Worm (Caenorhabditis elegans) whole organism, late embryonic: ENCODE results near the gene nhr-252.

Experiments
- Y22D7AL.16 ChIP-seq: sonication (generic microtip); optimal IDR thresholded peaks from 2 replicates; lab custom pipeline; 2016; ENCODE audit warnings: missing genetic modification characterization, missing compliant biosample characterization
- ama-1 ChIP-seq: fragments of 150-350 bp; optimal IDR thresholded peaks from 2 replicates; lab custom pipeline; 2014
- ceh-2 ChIP-seq: sonication (generic microtip); optimal IDR thresholded peaks from 2 replicates; lab custom pipeline; 2016; ENCODE audit warnings: missing genotype, missing genetic modification characterization, missing compliant biosample characterization
- ceh-6 ChIP-seq: fragments of 200-800 bp; sonication (Bioruptor generic); optimal IDR thresholded peaks from 2 replicates; lab custom pipeline; 2018; ENCODE audit warnings: mild to moderate bottlenecking, missing genetic modification characterization, missing compliant biosample characterization
- dve-1 ChIP-seq: sonication (generic microtip); optimal IDR thresholded peaks from 2 replicates; lab custom pipeline; 2017; ENCODE audit warnings: antibody characterized with exemption, mild to moderate bottlenecking, missing genetic modification characterization, missing compliant biosample characterization
- hlh-30 ChIP-seq: sonication (generic microtip); optimal IDR thresholded peaks from 2 replicates; lab custom pipeline; 2017; ENCODE audit warnings: antibody characterized with exemption, missing genetic modification characterization, missing compliant biosample characterization; ENCODE audit not compliant: insufficient read depth
- lim-6 ChIP-seq: sonication (generic microtip); optimal IDR thresholded peaks from 2 replicates; lab custom pipeline; 2016; ENCODE audit warnings: missing genetic modification characterization, missing compliant biosample characterization
- nfya-1 ChIP-seq: sonication (generic microtip); optimal IDR thresholded peaks from 2 replicates; lab custom pipeline; 2017; ENCODE audit warnings: missing genetic modification characterization, mild to moderate bottlenecking, missing compliant biosample characterization, antibody characterized with exemption, moderate library complexity
- unc-55 ChIP-seq: sonication (generic microtip); optimal IDR thresholded peaks from 2 replicates; lab custom pipeline; 2017; ENCODE audit warnings: missing biosample characterization, missing genetic modification reagents, missing genetic modification characterization
- unc-86 ChIP-seq: sonication (generic microtip); optimal IDR thresholded peaks from 2 replicates; lab custom pipeline; 2016; ENCODE audit warnings: missing genetic modification characterization, missing compliant biosample characterization

DNA sequence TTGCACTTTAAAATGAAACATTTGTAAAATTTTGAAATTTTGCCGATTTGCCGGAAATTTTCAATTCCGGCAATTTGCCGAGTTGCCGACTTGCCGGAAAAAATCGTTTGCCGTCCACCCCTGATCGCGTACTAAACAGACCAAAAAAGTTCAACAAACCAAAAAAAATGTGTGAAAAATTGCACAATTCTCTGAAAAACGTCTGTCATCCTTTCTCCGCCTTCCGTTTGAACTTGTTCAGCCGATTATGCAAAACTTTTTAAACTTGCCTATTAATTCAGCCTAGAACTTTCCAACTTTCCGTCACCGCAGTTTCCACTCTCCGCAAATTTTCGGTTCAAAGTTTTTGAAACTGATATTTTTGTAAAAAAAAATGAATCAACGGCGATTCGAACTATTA is 19.7 kb downstream of the nhr-252 start, which contains the start of gene B0554.5:
- TF ChIP-seq ceh-6 (GFP tag; lab: Kevin White, UChicago): no peak
- no peak for TF ChIP-seq unc-55 (GFP tag; lab: Kevin White, UChicago)
- no peak for TF ChIP-seq Y22D7AL.16 (tag; lab: Kevin White, UChicago)
- TF ChIP-seq dve-1 (tag; lab: Kevin White, UChicago): no peak
- no peak for TF ChIP-seq unc-86 (tag; lab: Kevin White, UChicago)
- no peak for TF ChIP-seq ama-1 (lab: Kevin White, UChicago)
- TF ChIP-seq ceh-2 (tag; lab: Kevin White, UChicago): no peak
- TF ChIP-seq lim-6 (tag; lab: Kevin White, UChicago): no peak
- no peak for TF ChIP-seq hlh-30 (tag; lab: Kevin White, UChicago)
- no peak for TF ChIP-seq nfya-1 (tag; lab: Kevin White, UChicago)
